Fruit fly (Drosophila melanogaster) S2 (cell line): ENCODE measurements around the gene Pde11.

Experiments
- CG8478 ChIP-seq: fragments of >200 bp; optimal IDR thresholded peaks from 2 replicates; lab custom pipeline; 2018
- CTCF ChIP-seq, 2 experiments: fragments of >200 bp; optimal IDR thresholded peaks; 2 replicates each; lab custom pipeline; 2018

DNA sequence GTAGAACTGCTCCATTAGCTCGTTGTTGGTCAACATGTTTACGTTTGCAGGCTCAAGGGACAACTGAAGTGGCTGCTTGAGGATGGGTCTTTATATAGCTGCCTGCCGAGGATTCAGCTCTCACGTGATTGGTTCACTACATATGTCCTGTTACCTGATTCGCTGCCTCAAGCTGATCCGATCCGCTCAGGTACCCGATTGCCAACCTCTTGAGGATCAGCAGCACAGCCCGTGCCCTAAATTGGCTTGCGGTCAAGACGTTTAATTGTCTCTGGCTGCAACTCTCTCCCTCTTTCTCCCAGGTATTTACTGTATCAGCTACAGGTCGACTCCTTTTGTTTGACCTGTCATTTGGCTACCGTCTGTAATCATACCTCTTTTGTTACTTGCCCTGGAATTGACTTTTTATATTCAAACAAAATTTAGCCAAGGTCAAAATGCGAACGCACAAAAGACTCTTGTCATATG lies 6.8 kb upstream of the Pde11 start, which contains the start of gene amos:
- no peak for TF ChIP-seq CG8478 (lab: Kevin White, UChicago)
- TF ChIP-seq CTCF (optimal IDR thresholded peaks at IDR 0.05; lab: Kevin White, UChicago), result no peak
